Fruit fly (Drosophila melanogaster): ENCODE results near the gene Gr66a.

Gene Gr66a

DNA sequence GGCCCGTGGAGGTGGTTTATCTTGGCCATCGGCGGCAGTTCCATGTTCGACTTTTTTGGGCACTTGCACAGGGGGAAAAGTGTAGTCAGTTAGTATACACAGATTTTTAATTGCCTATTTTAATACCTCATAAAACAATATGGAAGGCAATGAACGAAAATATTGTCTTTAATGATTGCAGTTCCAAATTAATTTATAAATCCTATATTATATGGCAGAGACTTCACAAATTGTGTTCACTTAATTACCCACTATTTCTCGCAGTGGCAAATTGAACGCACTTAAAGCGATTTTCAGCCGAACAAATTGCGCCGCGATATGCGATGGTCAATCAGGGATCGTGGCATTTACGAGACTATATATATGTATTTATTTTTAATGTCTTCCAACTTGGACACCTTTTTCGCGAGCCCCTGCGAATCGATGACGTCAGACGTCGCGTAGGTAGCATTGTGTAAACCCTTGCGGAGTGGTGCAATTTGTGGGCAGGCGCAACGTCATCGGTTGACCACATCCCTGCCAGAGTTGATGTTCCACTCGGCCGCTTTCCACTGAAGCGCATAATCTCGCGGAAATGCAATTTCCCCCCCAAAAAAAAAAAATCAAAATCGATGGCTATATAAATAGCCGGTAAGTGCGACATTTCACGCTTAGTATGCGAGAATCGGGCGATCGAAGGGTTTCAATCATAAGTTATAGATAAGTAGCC lies 13.5 kb upstream of the Gr66a start, which contains the start of gene CG13670:
TSS of gene CG13670 (plus strand) at position 659 of the 709 bp plus-strand sequence.
- TF ChIP-seq h (GFP tag; optimal IDR thresholded peaks at IDR 0.05) (peak; percentile 37), HLH106 (tag; optimal IDR thresholded peaks at IDR 0.05) (peak; percentile 28), dsf (GFP tag; optimal IDR thresholded peaks at IDR 0.05; ENCODE audit: borderline replicate concordance) (no peak), Jra (GFP tag; optimal IDR thresholded peaks at IDR 0.05) (no peak), dmrt93B (GFP tag; optimal IDR thresholded peaks at IDR 0.05) (peak; percentile 8)

DNA sequence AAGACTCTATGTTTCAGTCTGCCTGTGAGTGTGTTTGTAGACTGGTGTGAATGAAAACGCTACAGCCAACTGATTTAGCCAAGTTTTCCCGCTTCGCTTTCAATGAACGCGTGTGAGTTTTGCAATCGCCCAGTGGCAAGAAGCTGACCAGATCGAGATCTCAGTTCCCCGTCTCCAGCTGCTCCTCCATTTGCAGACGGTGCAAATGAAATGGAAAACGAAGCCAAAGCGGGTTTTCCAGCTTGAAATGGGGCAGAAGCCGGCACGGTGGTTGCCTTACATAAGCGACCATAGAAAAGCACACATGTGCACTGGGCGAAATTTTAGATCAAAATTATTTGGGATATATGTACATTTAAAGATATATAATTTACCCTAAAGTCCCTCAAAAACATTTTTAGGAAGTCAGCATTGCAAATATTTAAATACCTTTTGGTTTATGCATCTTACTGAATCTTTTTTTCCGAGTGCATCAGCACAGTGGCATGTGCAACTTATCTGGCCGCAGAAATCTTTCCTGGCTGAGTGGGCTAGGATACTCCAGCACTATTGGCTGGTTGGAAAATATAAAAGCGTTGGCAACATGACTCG lies 12.2 kb upstream of the Gr66a start, which contains the start of gene CG43059:
TSS of gene CG43059 (minus strand) at position 51 of the 591 bp plus-strand sequence.
- TF ChIP-seq usp (GFP tag; optimal IDR thresholded peaks at IDR 0.05) (no peak), Jra (GFP tag; optimal IDR thresholded peaks at IDR 0.05) (no peak), lola (GFP tag; optimal IDR thresholded peaks at IDR 0.05) (no peak), rgr (GFP tag; optimal IDR thresholded peaks at IDR 0.05) (no peak), Dif (GFP tag; optimal IDR thresholded peaks at IDR 0.05; ENCODE audit: partially characterized antibody) (no peak)

DNA sequence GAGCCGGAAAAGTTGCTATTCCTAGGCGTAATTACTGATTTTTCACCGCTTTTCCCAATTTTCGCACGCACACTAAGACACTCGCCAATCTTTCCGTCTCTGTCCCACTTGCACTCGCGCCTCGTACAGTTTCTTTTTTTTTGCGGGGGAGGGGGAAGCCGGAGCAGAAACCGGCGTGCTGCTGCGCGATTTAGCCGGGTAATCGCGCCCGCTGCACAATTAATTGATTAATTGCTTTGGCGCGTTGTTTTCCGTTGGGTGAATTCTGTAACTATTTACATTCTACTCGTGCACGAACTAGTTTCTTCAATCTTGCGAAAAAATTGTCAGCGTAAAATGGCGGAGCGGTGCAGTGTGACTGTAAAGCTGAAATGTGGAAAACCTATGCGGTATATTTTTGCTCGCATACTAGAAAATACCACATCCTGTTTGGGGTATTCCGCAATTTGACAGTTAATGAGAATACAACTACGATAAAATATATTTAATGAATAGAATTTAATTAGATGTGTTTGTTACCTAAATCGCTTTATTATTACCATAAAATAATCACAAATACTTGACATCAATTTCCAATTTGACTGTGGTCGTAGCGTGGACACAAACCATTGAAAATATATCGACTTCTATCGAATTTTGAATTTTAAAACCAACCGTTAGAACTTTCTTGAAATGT lies 8.5 kb upstream of the Gr66a start, which contains the start of gene Cpsf6:
TSS of gene Cpsf6 (minus strand) at position 362 of the 676 bp plus-strand sequence.
- TF ChIP-seq sv (GFP tag; optimal IDR thresholded peaks at IDR 0.05), result peak; percentile 50
- peak; percentile 62 for TF ChIP-seq HLH106 (tag; optimal IDR thresholded peaks at IDR 0.05)
- TF ChIP-seq CG9705 (GFP tag; optimal IDR thresholded peaks at IDR 0.05), result peak; percentile 30
- TF ChIP-seq rgr (GFP tag; optimal IDR thresholded peaks at IDR 0.05), result peak; percentile 10
- no peak for TF ChIP-seq Hr78 (GFP tag; optimal IDR thresholded peaks at IDR 0.05)
- TF ChIP-seq Sp1 (GFP tag; optimal IDR thresholded peaks at IDR 0.05), result peak; percentile 9
- TF ChIP-seq CrebA (GFP tag; optimal IDR thresholded peaks at IDR 0.05; ENCODE audit: borderline replicate concordance), result no peak
- no peak for TF ChIP-seq fru (GFP tag; optimal IDR thresholded peaks at IDR 0.05)
- TF ChIP-seq Rel (GFP tag; optimal IDR thresholded peaks at IDR 0.05), result no peak
- TF ChIP-seq Rel (tag; optimal IDR thresholded peaks at IDR 0.05), result no peak
- peak in 1 of 2 experiments; percentile 24 for TF ChIP-seq foxo (GFP tag; optimal IDR thresholded peaks at IDR 0.05)
- TF ChIP-seq h (GFP tag; optimal IDR thresholded peaks at IDR 0.05), result peak; percentile 40
- TF ChIP-seq Dif (GFP tag; optimal IDR thresholded peaks at IDR 0.05; ENCODE audit: partially characterized antibody), result no peak
- no peak for TF ChIP-seq tai (GFP tag; optimal IDR thresholded peaks at IDR 0.05)
- no peak for TF ChIP-seq dsf (GFP tag; optimal IDR thresholded peaks at IDR 0.05; ENCODE audit: borderline replicate concordance)
- TF ChIP-seq brk (GFP tag; optimal IDR thresholded peaks at IDR 0.05), result peak; percentile 68
- no peak for TF ChIP-seq Myc (optimal IDR thresholded peaks at IDR 0.05)
- TF ChIP-seq Hnf4 (GFP tag; optimal IDR thresholded peaks at IDR 0.05), result peak; percentile 46
- TF ChIP-seq usp (GFP tag; optimal IDR thresholded peaks at IDR 0.05), result no peak
- TF ChIP-seq jim (GFP tag; optimal IDR thresholded peaks at IDR 0.05), result peak; percentile 86
- peak; percentile 14 for TF ChIP-seq N (GFP tag; optimal IDR thresholded peaks at IDR 0.05)
- peak; percentile 28 for TF ChIP-seq Jra (GFP tag; optimal IDR thresholded peaks at IDR 0.05)
- TF ChIP-seq ey (GFP tag; optimal IDR thresholded peaks at IDR 0.05), result peak; percentile 18
- TF ChIP-seq br (GFP tag; optimal IDR thresholded peaks at IDR 0.05), result peak; percentile 21

DNA sequence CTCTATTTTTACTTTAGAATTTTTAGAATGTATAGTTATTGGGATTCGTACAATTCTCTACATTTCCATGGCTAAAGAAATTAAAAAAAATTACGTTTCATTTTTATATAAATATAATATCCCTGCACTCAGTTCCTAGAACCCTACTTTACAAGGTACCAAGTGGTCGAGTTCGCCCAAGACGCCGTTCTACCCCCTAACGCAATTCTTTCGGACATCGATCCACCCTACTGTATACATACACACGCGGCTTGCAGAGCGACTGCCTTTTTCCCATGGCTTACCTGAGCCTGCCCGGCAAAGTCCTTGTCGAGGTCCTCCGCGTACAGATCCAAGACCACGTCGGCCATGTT lies 8.0 kb upstream of the Gr66a start:
- TF ChIP-seq rgr (GFP tag; optimal IDR thresholded peaks at IDR 0.05) (peak; percentile 24), OdsH (GFP tag; optimal IDR thresholded peaks at IDR 0.05) (peak; percentile 0), psq (GFP tag; optimal IDR thresholded peaks at IDR 0.05) (peak; percentile 14), ey (GFP tag; optimal IDR thresholded peaks at IDR 0.05) (peak; percentile 1), Dif (GFP tag; optimal IDR thresholded peaks at IDR 0.05; ENCODE audit: partially characterized antibody) (no peak), Hnf4 (GFP tag; optimal IDR thresholded peaks at IDR 0.05) (no peak), brk (GFP tag; optimal IDR thresholded peaks at IDR 0.05) (no peak), foxo (GFP tag; optimal IDR thresholded peaks at IDR 0.05) (peak in 1 of 2 experiments; percentile 0), woc (GFP tag; optimal IDR thresholded peaks at IDR 0.05) (peak; percentile 14)

DNA sequence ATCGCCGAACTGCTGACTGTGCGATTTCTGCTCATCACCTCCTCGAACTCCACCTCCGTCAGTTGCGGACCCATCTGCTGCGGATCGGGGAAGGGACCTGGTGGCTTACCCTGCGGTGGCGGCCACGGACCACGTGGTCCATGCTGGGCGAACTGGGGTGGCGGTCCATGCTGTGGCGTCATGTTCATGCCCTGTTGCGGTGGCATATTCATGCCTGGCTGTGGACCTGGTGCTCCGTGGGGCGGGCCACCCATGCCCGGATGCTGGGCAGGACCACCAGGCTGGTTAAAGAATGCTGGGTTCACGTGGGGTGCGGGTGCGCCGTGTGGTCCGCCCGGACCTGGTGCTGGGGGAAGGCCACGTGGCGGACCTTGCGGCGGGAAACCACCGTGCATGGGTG lies 5.5 kb upstream of the Gr66a start:
- no peak for TF ChIP-seq sv (GFP tag; optimal IDR thresholded peaks at IDR 0.05)
- no peak for TF ChIP-seq Hr83 (GFP tag; optimal IDR thresholded peaks at IDR 0.05; ENCODE audit: poor library complexity, severe bottlenecking)
- no peak for TF ChIP-seq CG9705 (GFP tag; optimal IDR thresholded peaks at IDR 0.05)
- TF ChIP-seq Abd-B (GFP tag; optimal IDR thresholded peaks at IDR 0.05), result no peak
- no peak for TF ChIP-seq N (GFP tag; optimal IDR thresholded peaks at IDR 0.05)
- no peak for TF ChIP-seq woc (GFP tag; optimal IDR thresholded peaks at IDR 0.05)
- no peak for TF ChIP-seq dmrt93B (GFP tag; optimal IDR thresholded peaks at IDR 0.05)
- TF ChIP-seq fru (GFP tag; optimal IDR thresholded peaks at IDR 0.05), result no peak
- no peak for TF ChIP-seq lola (GFP tag; optimal IDR thresholded peaks at IDR 0.05)
- no peak for TF ChIP-seq rgr (GFP tag; optimal IDR thresholded peaks at IDR 0.05)
